Fruit fly (Drosophila melanogaster): ENCODE results near the gene CG10097.

CG10097 gene

DNA sequence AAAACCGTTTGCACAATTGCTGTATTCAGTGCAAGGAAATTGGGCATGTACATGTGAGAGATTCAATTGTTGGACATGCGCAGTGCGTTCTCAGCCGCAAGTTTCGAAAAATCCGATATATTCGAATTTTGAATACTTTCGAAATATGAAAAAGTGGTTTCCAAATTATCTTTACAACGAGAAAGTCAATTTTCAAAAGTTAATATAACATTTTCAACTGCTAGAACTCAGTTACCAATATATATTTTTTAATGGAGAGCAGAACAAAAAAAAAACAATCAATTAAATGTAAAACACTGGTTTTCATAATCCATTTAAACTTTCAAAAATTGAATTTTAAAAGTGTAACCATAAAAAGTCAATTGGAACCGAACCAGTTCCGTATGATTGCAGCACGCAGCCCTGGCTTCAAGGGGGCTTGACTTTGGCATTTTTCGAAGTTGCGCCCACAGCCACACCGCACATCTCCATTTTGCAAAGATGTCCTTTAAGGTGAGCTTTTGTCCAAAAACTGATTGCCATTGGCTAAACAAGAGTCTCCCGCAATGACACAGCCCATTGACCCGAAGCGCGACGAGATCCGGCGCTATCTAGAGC lies 26.7 kb upstream of the CG10097 start, which contains the start of the genes Scgbeta and CG17202:
Gene Scgbeta (minus strand): TSS at position 51 of the 597 bp plus-strand sequence.
Gene CG17202 (plus strand): TSS at position 390 of the 597 bp plus-strand sequence.
- peak; percentile 28 for TF ChIP-seq esn (GFP tag; optimal IDR thresholded peaks at IDR 0.05)
- TF ChIP-seq CG6163 (GFP tag; IDR thresholded peaks at IDR 0.05), result no peak
- TF ChIP-seq CG11294 (GFP tag; IDR thresholded peaks at IDR 0.05), result no peak
- TF ChIP-seq CG10631 (GFP tag; optimal IDR thresholded peaks at IDR 0.05), result no peak

DNA sequence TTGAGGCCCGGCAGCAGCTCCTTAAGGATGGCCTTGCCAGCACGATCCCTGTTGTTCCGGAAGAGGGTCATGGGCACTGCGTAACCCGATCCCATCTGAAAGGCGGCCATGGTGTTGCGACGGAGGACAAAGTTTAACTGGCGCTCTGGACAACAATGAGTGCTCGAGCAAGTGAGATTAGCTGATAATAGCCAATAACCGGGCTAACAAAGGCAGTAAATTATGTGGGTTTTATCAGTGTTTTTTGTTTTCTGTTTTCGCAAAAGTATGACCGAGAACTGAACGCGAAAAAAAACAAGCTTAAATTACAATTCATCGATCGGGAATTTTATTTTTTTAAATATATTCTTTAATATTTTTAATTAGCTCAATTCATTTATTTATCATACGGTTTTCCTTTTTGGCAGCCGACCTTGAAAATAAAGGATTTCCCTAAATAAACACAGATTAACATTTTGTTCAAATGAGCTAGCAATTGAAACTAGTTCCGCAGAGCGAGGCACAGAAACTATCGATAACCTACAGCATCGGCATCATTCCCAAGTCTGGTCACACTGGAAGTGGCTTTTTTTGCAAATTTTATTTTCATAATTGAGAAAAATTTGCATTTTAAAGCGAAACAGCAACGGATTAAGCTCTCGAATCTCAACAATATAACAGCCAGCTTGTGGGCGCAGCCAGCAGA lies 17.6 kb upstream of the CG10097 start, which contains the start of the genes Dip-C and pps:
Gene Dip-C (minus strand): TSS at position 486 of the 685 bp plus-strand sequence.
Gene pps (plus strand): TSS at position 555 of the 685 bp plus-strand sequence.
- TF ChIP-seq OdsH (GFP tag; optimal IDR thresholded peaks at IDR 0.05), result no peak
- no peak for TF ChIP-seq CG8119 (GFP tag; IDR thresholded peaks at IDR 0.05)
- TF ChIP-seq Gug (GFP tag; IDR thresholded peaks at IDR 0.05), result no peak
- TF ChIP-seq lz (GFP tag; optimal IDR thresholded peaks at IDR 0.05), result no peak
- no peak for TF ChIP-seq CG15336 (GFP tag; IDR thresholded peaks at IDR 0.05)
- TF ChIP-seq vri (GFP tag; optimal IDR thresholded peaks at IDR 0.05), result no peak
- peak; percentile 63 for TF ChIP-seq Sox14 (GFP tag; optimal IDR thresholded peaks at IDR 0.05)
- peak; percentile 32 for TF ChIP-seq esn (GFP tag; optimal IDR thresholded peaks at IDR 0.05)
- TF ChIP-seq salr (GFP tag; optimal IDR thresholded peaks at IDR 0.05), result no peak
- no peak for TF ChIP-seq CG11294 (GFP tag; IDR thresholded peaks at IDR 0.05)
- no peak for TF ChIP-seq CG32006 (GFP tag; optimal IDR thresholded peaks at IDR 0.05)
- TF ChIP-seq Met (GFP tag; optimal IDR thresholded peaks at IDR 0.05), result no peak
- peak; percentile 51 for TF ChIP-seq CG6854 (GFP tag; optimal IDR thresholded peaks at IDR 0.05)
- TF ChIP-seq CG16779 (tag; optimal IDR thresholded peaks at IDR 0.05), result no peak
- TF ChIP-seq CG9139 (GFP tag; optimal IDR thresholded peaks at IDR 0.05), result no peak
- TF ChIP-seq acj6 (GFP tag; optimal IDR thresholded peaks at IDR 0.05), result no peak
- TF ChIP-seq Eip75B (GFP tag; optimal IDR thresholded peaks at IDR 0.05), result no peak
- no peak for TF ChIP-seq CG10631 (GFP tag; optimal IDR thresholded peaks at IDR 0.05)
- TF ChIP-seq cyc (GFP tag; optimal IDR thresholded peaks at IDR 0.05), result no peak
- TF ChIP-seq Eip93F (GFP tag; optimal IDR thresholded peaks at IDR 0.05), result no peak
- peak; percentile 10 for TF ChIP-seq CG3032 (tag; optimal IDR thresholded peaks at IDR 0.05)

- TF ChIP-seq pdm3 (GFP tag; optimal IDR thresholded peaks at IDR 0.05), result no peak
- TF ChIP-seq CG11902 (GFP tag; optimal IDR thresholded peaks at IDR 0.05), result no peak
- no peak for TF ChIP-seq CG16779 (tag; optimal IDR thresholded peaks at IDR 0.05)
- no peak for TF ChIP-seq Eip78C (GFP tag)
- no peak for TF ChIP-seq Eip93F (GFP tag; optimal IDR thresholded peaks at IDR 0.05)
- no peak for TF ChIP-seq eg (GFP tag; IDR thresholded peaks at IDR 0.05)
- no peak for TF ChIP-seq CG1621 (tag; optimal IDR thresholded peaks at IDR 0.05)
- TF ChIP-seq Hr4 (GFP tag; optimal IDR thresholded peaks at IDR 0.05), result no peak
- no peak for TF ChIP-seq svp (GFP tag)
These were observed 15.7 kb upstream of the CG10097 start for dm6 chr3R:12411449-12411848.

DNA sequence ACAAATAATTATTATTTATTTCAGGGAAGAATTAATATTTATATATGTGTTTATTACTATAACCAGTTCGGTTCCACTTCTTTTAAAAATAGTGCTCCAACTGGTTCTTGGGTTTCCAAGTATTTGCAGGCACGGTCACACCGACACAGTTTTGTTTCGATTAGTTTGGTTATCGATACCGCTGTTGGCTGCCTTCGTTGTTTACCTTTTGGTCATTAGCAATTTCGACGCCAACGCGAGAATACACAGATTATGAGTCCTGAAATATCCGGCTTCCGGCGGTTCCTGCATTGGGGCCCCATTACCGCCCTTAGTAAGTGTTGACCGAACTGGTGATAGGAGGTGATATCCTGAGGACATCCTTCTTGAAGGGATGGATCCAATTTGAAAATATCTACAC lies 12.4 kb upstream of the CG10097 start, which contains the start of gene CG5196:
Gene CG5196 (plus strand): TSS at position 157 of the 400 bp plus-strand sequence.
- TF ChIP-seq Smox (GFP tag; optimal IDR thresholded peaks at IDR 0.05) (no peak), CG15336 (GFP tag; IDR thresholded peaks at IDR 0.05) (0 out of 2 replicates have a peak, but pooled peaks have one; percentile 25), CG7368 (GFP tag; optimal IDR thresholded peaks at IDR 0.05) (no peak), CG6163 (GFP tag; IDR thresholded peaks at IDR 0.05) (peak; percentile 20; the same call in 1 of the 3 replicates), CG11902 (GFP tag; optimal IDR thresholded peaks at IDR 0.05) (no peak), CG32006 (GFP tag; optimal IDR thresholded peaks at IDR 0.05) (no peak), Eip78C (GFP tag) (peak; percentile 67), fkh (GFP tag; optimal IDR thresholded peaks at IDR 0.05) (peak; percentile 93), Eip75B (GFP tag; optimal IDR thresholded peaks at IDR 0.05) (no peak), Blimp-1 (GFP tag; optimal IDR thresholded peaks at IDR 0.05) (no peak), achi (GFP tag; optimal IDR thresholded peaks at IDR 0.05) (no peak), ss (GFP tag; optimal IDR thresholded peaks at IDR 0.05) (peak in 1 of 2 experiments; percentile 38), Ets96B (tag; optimal IDR thresholded peaks at IDR 0.05) (peak; percentile 10), net (GFP tag; optimal IDR thresholded peaks at IDR 0.05) (no peak), Ets21C (GFP tag; optimal IDR thresholded peaks at IDR 0.05) (no peak), Sox102F (GFP tag; optimal IDR thresholded peaks at IDR 0.05) (no peak), Eip93F (GFP tag; optimal IDR thresholded peaks at IDR 0.05) (no peak), esn (GFP tag; optimal IDR thresholded peaks at IDR 0.05) (peak; percentile 25), Lpt (GFP tag; optimal IDR thresholded peaks at IDR 0.05) (no peak), Sox14 (GFP tag; optimal IDR thresholded peaks at IDR 0.05) (peak; percentile 4), CG6854 (GFP tag; optimal IDR thresholded peaks at IDR 0.05) (peak; percentile 25), spab (GFP tag; optimal IDR thresholded peaks at IDR 0.05) (no peak), CG8632 (GFP tag; optimal IDR thresholded peaks at IDR 0.05) (no peak)
